Fruit fly (Drosophila melanogaster) whole organism, wandering third instar larva: Measurements from ENCODE around the gene Gug.
A peak's percentile ranks its signal among the peaks of the same experiment; 100 is the strongest.

Experiments
- CG9705 ChIP-seq: fragments of 200-800 bp; sonication (Bioruptor generic); optimal IDR thresholded peaks from 2 replicates; lab custom pipeline; 2018; ENCODE audit warnings: missing biosample characterization, mild to moderate bottlenecking, missing genetic modification characterization
- CrebA ChIP-seq: fragments of 200-800 bp; sonication (Bioruptor generic); optimal IDR thresholded peaks from 2 replicates; lab custom pipeline; 2016; ENCODE audit warnings: missing biosample characterization, mild to moderate bottlenecking, missing genetic modification characterization, borderline replicate concordance
- Dif ChIP-seq: fragments of 200-275, 200-300 bp; sonication (Bioruptor generic); optimal IDR thresholded peaks from 2 replicates; lab custom pipeline; 2018; ENCODE audit warnings: missing biosample characterization, missing genetic modification characterization; ENCODE audit not compliant: partially characterized antibody
- GATAd ChIP-seq: sonication (Bioruptor generic); optimal IDR thresholded peaks from 2 replicates; lab custom pipeline; 2016; ENCODE audit warnings: missing biosample characterization, missing genetic modification characterization
- Hr83 ChIP-seq: fragments of 200-300 bp; sonication (Bioruptor generic); optimal IDR thresholded peaks from 2 replicates; lab custom pipeline; 2016; ENCODE audit warnings: missing biosample characterization, mild to moderate bottlenecking, missing genetic modification characterization, moderate library complexity; ENCODE audit not compliant: poor library complexity, severe bottlenecking
- Jra ChIP-seq: sonication (Bioruptor generic); optimal IDR thresholded peaks from 2 replicates; lab custom pipeline; 2016; ENCODE audit warnings: missing biosample characterization, missing genetic modification characterization
- Myc ChIP-seq: fragments of >200 bp; optimal IDR thresholded peaks from 2 replicates; lab custom pipeline; 2017
- N ChIP-seq: fragments of >200 bp; optimal IDR thresholded peaks from 2 replicates; lab custom pipeline; 2018; ENCODE audit warnings: missing biosample characterization, missing external identifiers, missing genetic modification characterization
- OdsH ChIP-seq: fragments of 200-800 bp; sonication (Bioruptor generic); optimal IDR thresholded peaks from 2 replicates; lab custom pipeline; 2016; ENCODE audit warnings: missing biosample characterization, mild to moderate bottlenecking, missing genetic modification characterization
- dl ChIP-seq, 2 experiments: fragments of 175-275, 200-275 bp in 1 of 2; fragments of 200-275 bp in 1 of 2; sonication (Bioruptor generic); optimal IDR thresholded peaks; lab custom pipeline; 2018; ENCODE audit warnings: mild to moderate bottlenecking in 2 of 2, missing biosample characterization in 2 of 2, missing genetic modification characterization in 2 of 2, moderate library complexity in 2 of 2; ENCODE audit not compliant: partially characterized antibody in 2 of 2, insufficient read depth in 1 of 2
- lola ChIP-seq: fragments of >200 bp; optimal IDR thresholded peaks from 2 replicates; lab custom pipeline; 2017; ENCODE audit warnings: missing biosample characterization, missing genetic modification characterization
- pan ChIP-seq: fragments of >200 bp; optimal IDR thresholded peaks from 2 replicates; lab custom pipeline; 2017
- sage ChIP-seq: fragments of 200-800 bp; sonication (Bioruptor generic); optimal IDR thresholded peaks from 2 replicates; lab custom pipeline; 2016; ENCODE audit warnings: missing biosample characterization, mild to moderate bottlenecking, missing genetic modification characterization

Gene Gug

dm6 chr3L:8519232-8519631, 69.5 kb downstream of the Gug start (continued):
- TF ChIP-seq CG9705 (GFP tag; lab: Kevin White, UChicago): no peak
- TF ChIP-seq Dif (GFP tag; lab: Kevin White, UChicago): no peak
- no peak for TF ChIP-seq pan (lab: Kevin White, UChicago)
- peak; percentile 13 for TF ChIP-seq Hr83 (GFP tag; lab: Kevin White, UChicago)
- no peak for TF ChIP-seq CrebA (GFP tag; lab: Kevin White, UChicago)
- TF ChIP-seq GATAd: no peak
- TF ChIP-seq lola (GFP tag; lab: Kevin White, UChicago): no peak
- TF ChIP-seq Jra (GFP tag; lab: Kevin White, UChicago): peak; percentile 4
- TF ChIP-seq Myc (lab: Kevin White, UChicago): no peak
- no peak for TF ChIP-seq dl (GFP tag; optimal IDR thresholded peaks at IDR 0.05; lab: Kevin White, UChicago; ENCODE audit: insufficient read depth in 1 of 2, partially characterized antibody in 2 of 2)
- TF ChIP-seq N (GFP tag; lab: Kevin White, UChicago): no peak
- TF ChIP-seq sage: no peak

- no peak for TF ChIP-seq OdsH (GFP tag; lab: Kevin White, UChicago)
These were observed 70.5 kb downstream of the Gug start, which contains the start of gene se for dm6 chr3L:8520252-8520651. TSS of gene se (plus strand) at chr3L:8520552.
